Worm (Caenorhabditis elegans) whole organism, midembryonic: ENCODE measurements around the gene nca-2.

ENCODE experiments used
- T22C8.4 ChIP-seq: fragments of 200-800 bp; sonication (Bioruptor generic); IDR thresholded peaks from 2 replicates; pipeline ENCODE4 v1.3.6; 2022; ENCODE audit warnings: missing genetic modification characterization, missing compliant biosample characterization
- flt-1 ChIP-seq: fragments of 200-800 bp; sonication (Bioruptor generic); IDR thresholded peaks from 2 replicates; pipeline ENCODE4 v1.3.6; 2022; ENCODE audit warnings: missing genetic modification characterization, missing compliant biosample characterization
- klf-2 ChIP-seq: fragments of 200-800 bp; sonication (Bioruptor generic); conservative IDR thresholded peaks from 2 replicates; pipeline ENCODE4 v1.3.6; 2022; ENCODE audit warnings: missing genetic modification reagents, missing genetic modification characterization, missing compliant biosample characterization
- med-1 ChIP-seq: sonication (generic microtip); optimal IDR thresholded peaks from 2 replicates; lab custom pipeline; 2017; ENCODE audit warnings: missing genetic modification characterization, mild to moderate bottlenecking, missing compliant biosample characterization, antibody characterized with exemption, missing genetic modification reagents; ENCODE audit not compliant: insufficient read depth
- ref-1 ChIP-seq: fragments of 200-800 bp; sonication (Bioruptor generic); conservative IDR thresholded peaks from 2 replicates; pipeline ENCODE4 v1.3.6; 2022; ENCODE audit warnings: missing genetic modification reagents, missing genetic modification characterization, missing compliant biosample characterization
- ztf-23 ChIP-seq: fragments of 200-800 bp; sonication (Bioruptor generic); IDR thresholded peaks from 2 replicates; pipeline ENCODE4 v1.3.6; 2022; ENCODE audit warnings: missing genetic modification reagents, missing genetic modification characterization, missing compliant biosample characterization

ce11 chrIII:4983961-4984360 lies 18.6 kb downstream of the nca-2 start:
- TF ChIP-seq klf-2 (GFP tag; lab: Robert Waterston, UW): no peak
- no peak for TF ChIP-seq ztf-23 (GFP tag; lab: Robert Waterston, UW)
- no peak for TF ChIP-seq T22C8.4 (GFP tag; lab: Robert Waterston, UW)
- TF ChIP-seq flt-1 (GFP tag; lab: Robert Waterston, UW): no peak
- no peak for TF ChIP-seq med-1
- TF ChIP-seq ref-1: no peak
